Fruit fly (Drosophila melanogaster) S2 (cell line): ENCODE results near the gene CG2147.

ENCODE experiments used
- CG8478 ChIP-seq: fragments of >200 bp; optimal IDR thresholded peaks from 2 replicates; lab custom pipeline; 2018
- CTCF ChIP-seq, 2 experiments: fragments of >200 bp; optimal IDR thresholded peaks; 2 replicates each; lab custom pipeline; 2018

Gene CG2147

dm6 chrX:8211731-8212468 lies 28.6 kb upstream of the CG2147 start:
- no peak for TF ChIP-seq CG8478 (lab: Kevin White, UChicago)
- TF ChIP-seq CTCF (optimal IDR thresholded peaks at IDR 0.05; lab: Kevin White, UChicago), result no peak

dm6 chrX:8214017-8214416 lies 26.5 kb upstream of the CG2147 start:
- no peak for TF ChIP-seq CTCF (optimal IDR thresholded peaks at IDR 0.05; lab: Kevin White, UChicago)
- TF ChIP-seq CG8478 (lab: Kevin White, UChicago), result no peak

DNA sequence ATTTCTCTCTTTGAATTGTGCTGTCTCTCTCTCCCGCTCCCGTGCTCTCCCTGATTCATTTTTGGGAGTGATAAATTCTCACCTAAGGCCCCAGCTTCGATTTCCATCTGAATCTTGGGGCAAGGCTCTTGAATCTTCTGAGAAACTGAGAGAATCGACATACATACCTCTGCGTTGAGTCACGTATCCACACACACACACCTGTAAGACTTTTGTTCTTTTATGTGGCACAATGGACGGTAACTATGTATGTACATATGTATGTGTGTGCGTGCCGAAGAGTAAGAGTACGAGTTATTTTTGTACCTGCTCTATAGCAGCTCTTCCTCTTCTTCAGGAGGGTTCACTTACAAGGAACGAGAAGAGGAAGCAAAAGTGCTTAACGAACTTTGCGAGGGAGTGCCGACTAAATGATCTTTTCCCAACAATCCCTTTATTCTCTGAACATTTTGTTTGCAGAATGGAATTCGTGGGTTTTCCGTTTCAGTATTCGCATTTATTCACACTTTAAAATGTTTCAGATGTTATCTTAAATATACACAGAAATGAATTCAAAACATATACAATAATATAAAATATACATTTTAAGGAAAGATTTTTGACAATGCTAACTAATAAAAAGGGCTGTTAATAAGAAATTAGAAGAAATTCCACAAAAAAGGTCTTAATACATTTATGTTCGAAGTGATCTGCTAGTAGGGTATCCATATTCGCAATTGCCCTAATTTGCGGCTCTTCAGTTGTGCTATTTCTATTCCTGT lies 25.2 kb upstream of the CG2147 start:
- TF ChIP-seq CTCF (optimal IDR thresholded peaks at IDR 0.05; lab: Kevin White, UChicago), result no peak
- TF ChIP-seq CG8478 (lab: Kevin White, UChicago), result no peak

- TF ChIP-seq CG8478 (lab: Kevin White, UChicago) (no peak), CTCF (optimal IDR thresholded peaks at IDR 0.05; lab: Kevin White, UChicago) (no peak)
Measured at dm6 chrX:8215855-8216586, 24.5 kb upstream of the CG2147 start.

dm6 chrX:8227942-8228341 lies 12.5 kb upstream of the CG2147 start:
- TF ChIP-seq CG8478 (lab: Kevin White, UChicago) (no peak), CTCF (optimal IDR thresholded peaks at IDR 0.05; lab: Kevin White, UChicago) (peak; percentile 6 to 13)

DNA sequence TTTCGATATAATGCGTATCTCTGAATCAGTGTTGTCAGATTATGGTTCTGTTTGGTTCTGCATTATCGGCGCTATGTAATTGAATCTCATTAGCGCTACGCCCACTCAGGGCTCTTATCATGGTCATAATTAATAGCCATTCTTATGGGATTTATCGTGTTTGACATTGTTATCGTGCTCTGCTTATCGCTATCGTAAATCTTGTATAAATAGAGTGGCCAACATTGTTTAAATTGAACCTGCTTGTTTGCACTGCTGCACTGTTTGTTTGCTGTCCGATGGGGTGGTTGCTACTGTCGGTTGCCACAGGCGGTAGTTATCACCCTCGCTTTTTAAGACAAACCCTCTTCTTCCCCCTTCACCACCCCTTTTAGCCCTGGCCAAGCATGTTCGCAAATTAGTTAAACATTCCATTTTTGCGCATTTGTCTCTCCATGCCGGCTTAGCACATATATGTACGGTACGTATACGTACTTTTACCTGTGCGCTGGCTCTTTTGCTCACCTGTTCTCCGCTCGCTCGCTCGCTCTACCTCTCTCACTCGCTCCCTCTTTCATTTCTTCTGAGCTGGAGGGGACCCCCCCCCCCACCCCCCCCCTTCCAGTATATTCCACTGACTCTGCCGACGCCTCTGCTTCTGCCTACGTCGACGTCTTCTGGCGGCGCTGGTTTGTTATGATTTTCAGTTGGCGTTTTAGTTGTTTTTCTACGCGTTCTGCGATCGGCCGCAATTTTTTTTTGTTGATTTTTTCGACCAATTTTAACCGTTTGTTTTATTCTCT lies 10.4 kb upstream of the CG2147 start:
- TF ChIP-seq CG8478 (lab: Kevin White, UChicago), result no peak
- TF ChIP-seq CTCF (optimal IDR thresholded peaks at IDR 0.05; lab: Kevin White, UChicago), result no peak

dm6 chrX:8231241-8232028 lies 9.0 kb upstream of the CG2147 start:
- TF ChIP-seq CTCF (optimal IDR thresholded peaks at IDR 0.05; lab: Kevin White, UChicago), result no peak
- no peak for TF ChIP-seq CG8478 (lab: Kevin White, UChicago)

dm6 chrX:8233167-8233566 lies 7.3 kb upstream of the CG2147 start:
- TF ChIP-seq CTCF (optimal IDR thresholded peaks at IDR 0.05; lab: Kevin White, UChicago) (no peak), CG8478 (lab: Kevin White, UChicago) (no peak)

DNA sequence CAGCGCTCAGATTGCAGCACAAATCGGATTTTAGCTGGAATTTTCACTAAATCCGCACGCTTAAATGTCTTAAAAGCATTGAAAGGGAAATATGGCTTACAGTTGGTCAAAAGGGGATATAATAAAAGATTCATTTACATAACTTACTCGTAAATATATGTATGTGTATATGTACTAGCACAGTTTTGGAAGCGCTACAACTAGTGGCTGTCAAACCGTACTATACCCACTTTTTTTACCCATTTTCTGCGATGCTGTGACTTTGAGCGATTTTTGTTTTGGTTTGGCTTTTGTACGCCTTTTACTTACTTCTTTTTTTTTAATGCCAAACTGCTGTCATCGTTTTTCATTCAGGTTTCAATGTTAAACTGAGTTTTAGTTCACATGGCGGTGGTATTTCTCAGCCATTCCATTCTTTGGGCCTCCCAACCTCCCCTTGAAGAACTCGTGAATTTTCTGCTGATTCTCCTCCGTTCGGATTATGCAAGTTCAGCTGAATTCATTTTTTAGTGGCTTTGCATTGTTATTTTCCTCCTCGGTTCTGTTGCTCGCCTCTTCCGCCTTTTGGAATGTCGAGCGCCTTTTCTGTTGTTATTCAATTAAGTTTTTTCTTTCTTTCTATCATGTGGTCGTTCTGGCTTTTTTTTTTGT lies 6.4 kb upstream of the CG2147 start:
- TF ChIP-seq CTCF (optimal IDR thresholded peaks at IDR 0.05; lab: Kevin White, UChicago) (no peak), CG8478 (lab: Kevin White, UChicago) (no peak)

DNA sequence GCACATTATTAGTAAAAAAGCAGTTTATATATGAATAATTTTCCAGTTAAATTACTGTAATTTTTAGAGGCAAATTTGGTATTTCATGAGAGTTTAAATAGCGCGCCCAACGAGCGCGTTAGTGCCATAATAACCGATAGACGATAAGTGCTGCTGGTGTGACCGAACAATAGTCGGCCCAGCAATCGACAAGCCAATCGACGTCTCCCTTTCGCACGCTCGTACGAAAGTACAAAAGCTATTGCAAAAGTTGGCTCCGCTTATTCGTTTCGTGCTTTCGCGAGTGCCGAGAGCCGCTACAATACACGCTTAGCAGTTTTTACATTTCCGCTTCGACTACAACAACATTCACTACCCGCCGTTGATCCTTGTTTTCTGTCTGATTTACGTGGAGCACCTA lies 1.8 kb downstream of the CG2147 start, which contains the start of gene Trxr1:
Trxr1 (plus strand) TSS at position 231 of the 400 bp plus-strand sequence.
- TF ChIP-seq CTCF (optimal IDR thresholded peaks at IDR 0.05; lab: Kevin White, UChicago) (no peak), CG8478 (lab: Kevin White, UChicago) (no peak)

DNA sequence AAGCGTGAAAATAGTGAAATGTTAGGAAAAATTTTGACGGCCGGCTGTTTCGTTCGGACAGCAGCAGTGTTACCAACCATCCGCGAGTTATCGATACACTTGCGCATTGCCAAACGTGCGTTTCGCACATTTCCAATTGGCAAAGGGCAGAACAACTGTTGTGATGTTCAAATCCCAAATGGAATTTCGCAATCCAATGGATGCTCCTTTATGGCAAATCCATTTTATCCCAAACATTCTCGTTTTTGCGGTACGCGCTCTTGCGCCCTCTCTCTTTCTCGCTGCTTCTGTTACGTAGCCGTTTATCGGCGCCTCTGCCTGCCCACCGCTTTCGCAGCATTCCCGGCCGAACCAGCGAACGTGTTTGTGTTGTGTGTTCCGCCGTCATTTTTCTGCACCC lies 2.8 kb downstream of the CG2147 start:
- no peak for TF ChIP-seq CTCF (optimal IDR thresholded peaks at IDR 0.05; lab: Kevin White, UChicago)
- TF ChIP-seq CG8478 (lab: Kevin White, UChicago), result no peak

- TF ChIP-seq CTCF (optimal IDR thresholded peaks at IDR 0.05; lab: Kevin White, UChicago), result no peak
- TF ChIP-seq CG8478 (lab: Kevin White, UChicago), result no peak
Measured at dm6 chrX:8243966-8244895, 3.7 kb downstream of the CG2147 start, which contains the start of gene sni. sni (minus strand) TSS chrX:8244016.
